Worm (Caenorhabditis elegans) whole organism, early embryonic: ENCODE data around the gene srx-41.
"Not testable (repeated sequence)": the region's sequence is repeated elsewhere in the genome, so short reads cannot be mapped to it uniquely, and the experiment has no call there.

Source experiments
- B0310.2 ChIP-seq: sonication (generic microtip); optimal IDR thresholded peaks from 2 replicates; lab custom pipeline; 2016; ENCODE audit warnings: mild to moderate bottlenecking, missing genetic modification characterization, missing compliant biosample characterization
- F13C5.2 ChIP-seq: sonication (generic microtip); optimal IDR thresholded peaks from 2 replicates; lab custom pipeline; 2017; ENCODE audit warnings: mild to moderate bottlenecking, missing genetic modification characterization, inconsistent platforms, missing compliant biosample characterization
- aly-1 ChIP-seq: sonication (generic microtip); optimal IDR thresholded peaks from 2 replicates; lab custom pipeline; 2016; ENCODE audit warnings: missing genetic modification characterization, missing compliant biosample characterization
- ama-1 ChIP-seq: fragments of 150-350 bp; optimal IDR thresholded peaks from 2 replicates; lab custom pipeline; 2014
- ceh-13 ChIP-seq: fragments of 200-800 bp; sonication (Bioruptor generic); optimal IDR thresholded peaks from 2 replicates; lab custom pipeline; 2018; ENCODE audit warnings: mild to moderate bottlenecking, missing genetic modification characterization, missing compliant biosample characterization
- ceh-36 ChIP-seq: sonication (generic microtip); optimal IDR thresholded peaks from 2 replicates; lab custom pipeline; 2016; ENCODE audit warnings: missing genetic modification characterization, inconsistent platforms, missing compliant biosample characterization
- ets-7 ChIP-seq: sonication (generic microtip); optimal IDR thresholded peaks from 2 replicates; lab custom pipeline; 2016; ENCODE audit warnings: missing genotype, missing genetic modification characterization, missing compliant biosample characterization
- flt-1 ChIP-seq: fragments of 200-800 bp; sonication (Bioruptor generic); IDR thresholded peaks from 2 replicates; pipeline ENCODE4 v1.3.6; 2022; ENCODE audit warnings: missing genetic modification characterization, missing compliant biosample characterization
- hmbx-1 ChIP-seq: sonication (generic microtip); optimal IDR thresholded peaks from 2 replicates; lab custom pipeline; 2016; ENCODE audit warnings: mild to moderate bottlenecking, missing genetic modification characterization, missing compliant biosample characterization
- hmg-4 ChIP-seq: fragments of 200-800 bp; sonication (Bioruptor generic); optimal IDR thresholded peaks from 2 replicates; lab custom pipeline; 2018; ENCODE audit warnings: mild to moderate bottlenecking, missing genetic modification characterization, missing compliant biosample characterization
- hnd-1 ChIP-seq: sonication (generic microtip); optimal IDR thresholded peaks from 2 replicates; lab custom pipeline; 2016; ENCODE audit warnings: missing genetic modification characterization, missing compliant biosample characterization
- pes-1 ChIP-seq: fragments of 200-800 bp; sonication (Bioruptor generic); IDR thresholded peaks from 2 replicates; pipeline ENCODE4 v1.3.6; 2022; ENCODE audit warnings: missing genetic modification reagents, missing genetic modification characterization, missing compliant biosample characterization
- scrt-1 ChIP-seq: fragments of 200-800 bp; sonication (Bioruptor generic); IDR thresholded peaks from 2 replicates; pipeline ENCODE4 v1.3.6; 2022; ENCODE audit warnings: missing genetic modification characterization, missing compliant biosample characterization
- sea-1 ChIP-seq: fragments of 200-800 bp; sonication (Bioruptor generic); conservative IDR thresholded peaks from 2 replicates; pipeline ENCODE4 v1.3.6; 2022; ENCODE audit warnings: missing genetic modification characterization, missing compliant biosample characterization
- tbx-11 ChIP-seq: fragments of 200-800 bp; sonication (Bioruptor generic); IDR thresholded peaks from 2 replicates; pipeline ENCODE4 v1.3.6; 2022; ENCODE audit warnings: missing genetic modification characterization, missing compliant biosample characterization
- tbx-37 ChIP-seq: fragments of 200-800 bp; sonication (Bioruptor generic); conservative IDR thresholded peaks from 2 replicates; pipeline ENCODE4 v1.3.6; 2022; ENCODE audit warnings: missing genetic modification reagents, missing genetic modification characterization, missing compliant biosample characterization
- tra-4 ChIP-seq: sonication (generic microtip); optimal IDR thresholded peaks from 2 replicates; lab custom pipeline; 2017; ENCODE audit warnings: missing genetic modification characterization, missing compliant biosample characterization

The srx-41 gene

ce11 chrV:3613042-3613441 lies 23.9 kb downstream of the srx-41 start:
- TF ChIP-seq F13C5.2: no peak
- TF ChIP-seq tbx-11 (GFP tag; lab: Robert Waterston, UW): no peak
- TF ChIP-seq scrt-1: no peak
- TF ChIP-seq hmg-4 (GFP tag; lab: Kevin White, UChicago): no peak
- no peak for TF ChIP-seq aly-1 (tag; lab: Kevin White, UChicago)
- no peak for TF ChIP-seq B0310.2 (tag; lab: Kevin White, UChicago)
- TF ChIP-seq ceh-36 (tag; lab: Kevin White, UChicago): no peak
- TF ChIP-seq ets-7 (tag; lab: Kevin White, UChicago): no peak
- no peak for TF ChIP-seq tbx-37
- TF ChIP-seq sea-1 (GFP tag; lab: Robert Waterston, UW): no peak
- no peak for TF ChIP-seq ama-1
- TF ChIP-seq ceh-13: no peak
- no peak for TF ChIP-seq hmbx-1
- no peak for TF ChIP-seq hnd-1 (tag; lab: Kevin White, UChicago)
- no peak for TF ChIP-seq pes-1

- TF ChIP-seq ceh-36 (tag; lab: Kevin White, UChicago) (no peak), sea-1 (GFP tag; lab: Robert Waterston, UW) (no peak), ama-1 (no peak), flt-1 (GFP tag; lab: Robert Waterston, UW) (no peak), ceh-13 (no peak), aly-1 (tag; lab: Kevin White, UChicago) (no peak), scrt-1 (no peak), B0310.2 (tag; lab: Kevin White, UChicago) (no peak), tbx-37 (no peak), hnd-1 (tag; lab: Kevin White, UChicago) (no peak), hmbx-1 (no peak), pes-1 (no peak), ets-7 (tag; lab: Kevin White, UChicago) (no peak), hmg-4 (GFP tag; lab: Kevin White, UChicago) (no peak), F13C5.2 (no peak)
Measured at ce11 chrV:3611654-3612053, 25.3 kb downstream of the srx-41 start, which contains the start of gene T22F3.10. T22F3.10 (minus strand) TSS chrV:3611754.

- TF ChIP-seq tbx-11 (GFP tag; lab: Robert Waterston, UW) (no peak), tbx-37 (no peak), ets-7 (tag; lab: Kevin White, UChicago) (no peak), hnd-1 (tag; lab: Kevin White, UChicago) (no peak), pes-1 (no peak), tra-4 (tag; lab: Kevin White, UChicago) (no peak), ceh-13 (no peak), hmg-4 (GFP tag; lab: Kevin White, UChicago) (no peak)
Measured at ce11 chrV:3610709-3611108, 26.3 kb downstream of the srx-41 start.

- no peak for TF ChIP-seq pes-1
- no peak for TF ChIP-seq tra-4 (tag; lab: Kevin White, UChicago)
- TF ChIP-seq ceh-13: no peak
- no peak for TF ChIP-seq hnd-1 (tag; lab: Kevin White, UChicago)
- no peak for TF ChIP-seq scrt-1
- TF ChIP-seq ceh-36 (tag; lab: Kevin White, UChicago): no peak
- no peak for TF ChIP-seq aly-1 (tag; lab: Kevin White, UChicago)
- no peak for TF ChIP-seq sea-1 (GFP tag; lab: Robert Waterston, UW)
- no peak for TF ChIP-seq ets-7 (tag; lab: Kevin White, UChicago)
- TF ChIP-seq ama-1: no peak
- no peak for TF ChIP-seq hmbx-1
- no peak for TF ChIP-seq tbx-37
- no peak for TF ChIP-seq flt-1 (GFP tag; lab: Robert Waterston, UW)
Measured at ce11 chrV:3606391-3606790, 30.6 kb downstream of the srx-41 start.

ce11 chrV:3605325-3605724 lies 31.7 kb downstream of the srx-41 start, which contains the start of gene T22F3.8:
T22F3.8 (minus strand) TSS chrV:3605425.
- TF ChIP-seq sea-1 (GFP tag; lab: Robert Waterston, UW) (no peak), tra-4 (tag; lab: Kevin White, UChicago) (no peak), hmbx-1 (no peak), ets-7 (tag; lab: Kevin White, UChicago) (no peak), pes-1 (no peak)

- TF ChIP-seq tra-4 (tag; lab: Kevin White, UChicago) (no peak), hmbx-1 (no peak), hnd-1 (tag; lab: Kevin White, UChicago) (no peak), aly-1 (tag; lab: Kevin White, UChicago) (no peak), pes-1 (no peak), hmg-4 (GFP tag; lab: Kevin White, UChicago) (no peak), ceh-36 (tag; lab: Kevin White, UChicago) (no peak), F13C5.2 (no peak), flt-1 (GFP tag; lab: Robert Waterston, UW) (no peak), B0310.2 (tag; lab: Kevin White, UChicago) (no peak), tbx-37 (no peak), ama-1 (no peak), scrt-1 (no peak), ceh-13 (no peak), sea-1 (GFP tag; lab: Robert Waterston, UW) (no peak), tbx-11 (GFP tag; lab: Robert Waterston, UW) (no peak), ets-7 (tag; lab: Kevin White, UChicago) (no peak)
Measured at ce11 chrV:3600570-3600969, 36.4 kb downstream of the srx-41 start, which contains the start of gene T22F3.7. T22F3.7 (minus strand) TSS chrV:3600670.

- TF ChIP-seq hmg-4 (GFP tag; lab: Kevin White, UChicago); ceh-36 (tag; lab: Kevin White, UChicago); scrt-1: not testable (repeated sequence)
Measured at ce11 chrV:3597052-3597451, 39.9 kb downstream of the srx-41 start, which contains the start of gene srh-212. srh-212 (minus strand) TSS chrV:3597152.

- TF ChIP-seq hmbx-1 (no peak), ama-1 (no peak), flt-1 (GFP tag; lab: Robert Waterston, UW) (no peak), tra-4 (tag; lab: Kevin White, UChicago) (no peak), tbx-37 (no peak), hnd-1 (tag; lab: Kevin White, UChicago) (no peak), pes-1 (no peak), tbx-11 (GFP tag; lab: Robert Waterston, UW) (no peak), scrt-1 (no peak), ets-7 (tag; lab: Kevin White, UChicago) (no peak), ceh-13 (no peak), sea-1 (GFP tag; lab: Robert Waterston, UW) (no peak), B0310.2 (tag; lab: Kevin White, UChicago) (no peak), F13C5.2 (no peak), ceh-36 (tag; lab: Kevin White, UChicago) (no peak), hmg-4 (GFP tag; lab: Kevin White, UChicago) (no peak), aly-1 (tag; lab: Kevin White, UChicago) (no peak)
Measured at ce11 chrV:3594936-3595335, 42.0 kb downstream of the srx-41 start, which contains the start of gene srh-213. srh-213 (minus strand) TSS chrV:3595036.
